Fruit fly (Drosophila melanogaster): ENCODE measurements around the gene CG34426.
A peak's percentile ranks its signal among the peaks of the same experiment; 100 is the strongest.

CG34426 gene

dm6 chr3L:8777313-8777924, 24.8 kb upstream of the CG34426 start:
- TF ChIP-seq Mnt (GFP tag; optimal IDR thresholded peaks at IDR 0.05) (no peak), kay (GFP tag; ENCODE audit: borderline replicate concordance) (peak; percentile 89)

dm6 chr3L:8780723-8781296, 21.5 kb upstream of the CG34426 start:
- peak; percentile 52 for TF ChIP-seq kay (GFP tag; ENCODE audit: borderline replicate concordance)
- no peak for TF ChIP-seq bab1 (GFP tag; optimal IDR thresholded peaks at IDR 0.05)
- no peak for TF ChIP-seq CG11617 (GFP tag; optimal IDR thresholded peaks at IDR 0.05)
- TF ChIP-seq CG33017 (tag; optimal IDR thresholded peaks at IDR 0.05): no peak

- TF ChIP-seq CG14711 (tag; optimal IDR thresholded peaks at IDR 0.05) (no peak), CG5204 (GFP tag; optimal IDR thresholded peaks at IDR 0.05) (no peak), bab1 (GFP tag; optimal IDR thresholded peaks at IDR 0.05) (peak; percentile 16)
Measured at dm6 chr3L:8781993-8782392, 20.3 kb upstream of the CG34426 start.

dm6 chr3L:8783299-8783698, 19.0 kb upstream of the CG34426 start:
- TF ChIP-seq CG1620 (GFP tag; optimal IDR thresholded peaks at IDR 0.05) (no peak), pad (GFP tag; optimal IDR thresholded peaks at IDR 0.05) (no peak), ovo (GFP tag; optimal IDR thresholded peaks at IDR 0.05) (no peak)

- no peak for TF ChIP-seq Crg-1 (GFP tag; optimal IDR thresholded peaks at IDR 0.05)
- peak; percentile 28 for TF ChIP-seq bab1 (GFP tag; optimal IDR thresholded peaks at IDR 0.05)
Measured at dm6 chr3L:8787240-8787639, 15.0 kb upstream of the CG34426 start.

- TF ChIP-seq Hr96 (GFP tag; optimal IDR thresholded peaks at IDR 0.05) (no peak), CG5204 (GFP tag; optimal IDR thresholded peaks at IDR 0.05) (no peak), Mnt (GFP tag; optimal IDR thresholded peaks at IDR 0.05) (no peak), bab1 (GFP tag; optimal IDR thresholded peaks at IDR 0.05) (no peak), CG14711 (tag; optimal IDR thresholded peaks at IDR 0.05) (no peak), CG33017 (tag; optimal IDR thresholded peaks at IDR 0.05) (peak; percentile 48), cic (GFP tag; optimal IDR thresholded peaks at IDR 0.05) (peak; percentile 81), CG1620 (GFP tag; optimal IDR thresholded peaks at IDR 0.05) (no peak), CG12768 (GFP tag; optimal IDR thresholded peaks at IDR 0.05) (peak; percentile 17)
Measured at dm6 chr3L:8787701-8788100, 14.6 kb upstream of the CG34426 start.

- TF ChIP-seq Clk (GFP tag; optimal IDR thresholded peaks at IDR 0.05): no peak
- TF ChIP-seq kay (GFP tag; ENCODE audit: borderline replicate concordance): no peak
- no peak for TF ChIP-seq CG33017 (tag; optimal IDR thresholded peaks at IDR 0.05)
- no peak for TF ChIP-seq cnc (optimal IDR thresholded peaks at IDR 0.05)
- TF ChIP-seq Mnt (GFP tag; optimal IDR thresholded peaks at IDR 0.05): no peak
- no peak for TF ChIP-seq CG7045 (GFP tag; optimal IDR thresholded peaks at IDR 0.05)
- no peak for TF ChIP-seq pad (GFP tag; optimal IDR thresholded peaks at IDR 0.05)
- no peak for TF ChIP-seq CG11617 (GFP tag; optimal IDR thresholded peaks at IDR 0.05)
- TF ChIP-seq CG5204 (GFP tag; optimal IDR thresholded peaks at IDR 0.05): no peak
- TF ChIP-seq toe (GFP tag; optimal IDR thresholded peaks at IDR 0.05): no peak
- no peak for TF ChIP-seq tj (GFP tag; optimal IDR thresholded peaks at IDR 0.05)
- no peak for TF ChIP-seq CG7101 (tag; optimal IDR thresholded peaks at IDR 0.05)
- no peak for TF ChIP-seq Crg-1 (GFP tag; optimal IDR thresholded peaks at IDR 0.05)
- TF ChIP-seq Hr96 (GFP tag; optimal IDR thresholded peaks at IDR 0.05): no peak
- TF ChIP-seq CG14711 (tag; optimal IDR thresholded peaks at IDR 0.05): no peak
- TF ChIP-seq CG12768 (GFP tag; optimal IDR thresholded peaks at IDR 0.05): no peak
- no peak for TF ChIP-seq cic (GFP tag; optimal IDR thresholded peaks at IDR 0.05)
- no peak for TF ChIP-seq bab1 (GFP tag; optimal IDR thresholded peaks at IDR 0.05)
Measured at dm6 chr3L:8788445-8788844, 13.8 kb upstream of the CG34426 start, which contains the start of gene Acbp5. Gene Acbp5 (minus strand): TSS chr3L:8788545.

- TF ChIP-seq Hr96 (GFP tag; optimal IDR thresholded peaks at IDR 0.05): no peak
- no peak for TF ChIP-seq CG12768 (GFP tag; optimal IDR thresholded peaks at IDR 0.05)
- TF ChIP-seq CG7045 (GFP tag; optimal IDR thresholded peaks at IDR 0.05): no peak
- TF ChIP-seq bab1 (GFP tag; optimal IDR thresholded peaks at IDR 0.05): no peak
- no peak for TF ChIP-seq CG5204 (GFP tag; optimal IDR thresholded peaks at IDR 0.05)
- TF ChIP-seq CG7101 (tag; optimal IDR thresholded peaks at IDR 0.05): no peak
Measured at dm6 chr3L:8798129-8798528, 4.1 kb upstream of the CG34426 start.

All from whole organism, adult.